Worm (Caenorhabditis elegans) whole organism, midembryonic: ENCODE data around the gene acr-25.

Source experiments
- T22C8.4 ChIP-seq: fragments of 200-800 bp; sonication (Bioruptor generic); IDR thresholded peaks from 2 replicates; pipeline ENCODE4 v1.3.6; 2022; ENCODE audit warnings: missing genetic modification characterization, missing compliant biosample characterization
- cog-1 ChIP-seq: sonication (generic microtip); optimal IDR thresholded peaks from 2 replicates; lab custom pipeline; 2016; ENCODE audit warnings: missing genetic modification characterization, missing compliant biosample characterization
- flt-1 ChIP-seq: fragments of 200-800 bp; sonication (Bioruptor generic); IDR thresholded peaks from 2 replicates; pipeline ENCODE4 v1.3.6; 2022; ENCODE audit warnings: missing genetic modification characterization, missing compliant biosample characterization
- klf-2 ChIP-seq: fragments of 200-800 bp; sonication (Bioruptor generic); conservative IDR thresholded peaks from 2 replicates; pipeline ENCODE4 v1.3.6; 2022; ENCODE audit warnings: missing genetic modification reagents, missing genetic modification characterization, missing compliant biosample characterization
- med-1 ChIP-seq: sonication (generic microtip); optimal IDR thresholded peaks from 2 replicates; lab custom pipeline; 2017; ENCODE audit warnings: missing genetic modification characterization, mild to moderate bottlenecking, missing compliant biosample characterization, antibody characterized with exemption, missing genetic modification reagents; ENCODE audit not compliant: insufficient read depth
- ref-1 ChIP-seq: fragments of 200-800 bp; sonication (Bioruptor generic); conservative IDR thresholded peaks from 2 replicates; pipeline ENCODE4 v1.3.6; 2022; ENCODE audit warnings: missing genetic modification reagents, missing genetic modification characterization, missing compliant biosample characterization
- tab-1 ChIP-seq: fragments of 200-800 bp; sonication (Bioruptor generic); IDR thresholded peaks from 2 replicates; pipeline ENCODE4 v1.3.6; 2022; ENCODE audit warnings: missing genetic modification characterization, missing compliant biosample characterization
- ztf-23 ChIP-seq: fragments of 200-800 bp; sonication (Bioruptor generic); IDR thresholded peaks from 2 replicates; pipeline ENCODE4 v1.3.6; 2022; ENCODE audit warnings: missing genetic modification reagents, missing genetic modification characterization, missing compliant biosample characterization
- ztf-29 ChIP-seq: fragments of 200-800 bp; sonication (Bioruptor generic); IDR thresholded peaks from 2 replicates; pipeline ENCODE4 v1.3.6; 2022; ENCODE audit warnings: missing genetic modification reagents, missing genetic modification characterization, missing compliant biosample characterization

Gene acr-25

ce11 chrIV:6464005-6464404 is at the start of gene acr-25:
Gene acr-25, plus strand, starts transcription at chrIV:6464305.
- TF ChIP-seq flt-1 (GFP tag; lab: Robert Waterston, UW): no peak
- TF ChIP-seq klf-2 (GFP tag; lab: Robert Waterston, UW): no peak
- TF ChIP-seq cog-1 (tag; lab: Kevin White, UChicago): no peak
- TF ChIP-seq tab-1 (GFP tag; lab: Robert Waterston, UW): no peak
- TF ChIP-seq T22C8.4 (GFP tag; lab: Robert Waterston, UW): no peak
- TF ChIP-seq med-1 (GFP tag; lab: Kevin White, UChicago): no peak
- TF ChIP-seq ref-1 (GFP tag; lab: Robert Waterston, UW): no peak
- no peak for TF ChIP-seq ztf-23 (GFP tag; lab: Robert Waterston, UW)
- TF ChIP-seq ztf-29: no peak

ce11 chrIV:6415149-6415548 is 49.0 kb upstream of the acr-25 start, which contains the start of gene exos-2:
Gene exos-2, plus strand, starts transcription at chrIV:6415478.
- peak; percentile 6 for TF ChIP-seq cog-1 (tag; lab: Kevin White, UChicago)
- TF ChIP-seq klf-2 (GFP tag; lab: Robert Waterston, UW): no peak

- TF ChIP-seq ztf-29 (no peak), klf-2 (GFP tag; lab: Robert Waterston, UW) (no peak), ztf-23 (GFP tag; lab: Robert Waterston, UW) (no peak), tab-1 (GFP tag; lab: Robert Waterston, UW) (no peak)
Observed at ce11 chrIV:6416553-6416952, 47.6 kb upstream of the acr-25 start, which contains the start of gene Y73B6BL.22. Gene Y73B6BL.22, minus strand, starts transcription at chrIV:6416653.

- TF ChIP-seq tab-1 (GFP tag; lab: Robert Waterston, UW) (no peak), flt-1 (GFP tag; lab: Robert Waterston, UW) (no peak), ref-1 (GFP tag; lab: Robert Waterston, UW) (no peak), T22C8.4 (GFP tag; lab: Robert Waterston, UW) (no peak), ztf-23 (GFP tag; lab: Robert Waterston, UW) (no peak), cog-1 (tag; lab: Kevin White, UChicago) (no peak), klf-2 (GFP tag; lab: Robert Waterston, UW) (no peak), ztf-29 (no peak), med-1 (GFP tag; lab: Kevin White, UChicago) (no peak)
Observed at ce11 chrIV:6417612-6418011, 46.5 kb upstream of the acr-25 start.

ce11 chrIV:6419031-6419582 is 45.0 kb upstream of the acr-25 start, which contains the start of the genes Y73B6BL.23 and htp-2:
Gene Y73B6BL.23, minus strand, starts transcription at chrIV:6419081.
Gene htp-2, plus strand, starts transcription at chrIV:6419522.
- TF ChIP-seq ref-1 (GFP tag; lab: Robert Waterston, UW): no peak

- TF ChIP-seq klf-2 (GFP tag; lab: Robert Waterston, UW): no peak
- TF ChIP-seq cog-1 (tag; lab: Kevin White, UChicago): no peak
- no peak for TF ChIP-seq ztf-29
- TF ChIP-seq tab-1 (GFP tag; lab: Robert Waterston, UW): no peak
- no peak for TF ChIP-seq T22C8.4 (GFP tag; lab: Robert Waterston, UW)
Observed at ce11 chrIV:6421183-6421635, 42.9 kb upstream of the acr-25 start, which contains the start of gene puf-11. Gene puf-11, plus strand, starts transcription at chrIV:6421585.

- no peak for TF ChIP-seq flt-1 (GFP tag; lab: Robert Waterston, UW)
- no peak for TF ChIP-seq cog-1 (tag; lab: Kevin White, UChicago)
- TF ChIP-seq ref-1 (GFP tag; lab: Robert Waterston, UW): no peak
- TF ChIP-seq tab-1 (GFP tag; lab: Robert Waterston, UW): no peak
- no peak for TF ChIP-seq klf-2 (GFP tag; lab: Robert Waterston, UW)
- TF ChIP-seq ztf-23 (GFP tag; lab: Robert Waterston, UW): no peak
- TF ChIP-seq med-1 (GFP tag; lab: Kevin White, UChicago): no peak
- no peak for TF ChIP-seq ztf-29
- no peak for TF ChIP-seq T22C8.4 (GFP tag; lab: Robert Waterston, UW)
Observed at ce11 chrIV:6426089-6426715, 37.9 kb upstream of the acr-25 start, which contains the start of gene acp-6. Gene acp-6, minus strand, starts transcription at chrIV:6426139.

- TF ChIP-seq flt-1 (GFP tag; lab: Robert Waterston, UW) (no peak), tab-1 (GFP tag; lab: Robert Waterston, UW) (no peak), ztf-29 (no peak), klf-2 (GFP tag; lab: Robert Waterston, UW) (no peak), cog-1 (tag; lab: Kevin White, UChicago) (no peak), ztf-23 (GFP tag; lab: Robert Waterston, UW) (no peak), med-1 (GFP tag; lab: Kevin White, UChicago) (no peak), ref-1 (GFP tag; lab: Robert Waterston, UW) (no peak), T22C8.4 (GFP tag; lab: Robert Waterston, UW) (no peak)
Observed at ce11 chrIV:6427223-6427622, 36.9 kb upstream of the acr-25 start.

ce11 chrIV:6431582-6431981 is 32.5 kb upstream of the acr-25 start, which contains the start of gene acp-7:
Gene acp-7, minus strand, starts transcription at chrIV:6431682.
- TF ChIP-seq ztf-29: no peak
- TF ChIP-seq med-1 (GFP tag; lab: Kevin White, UChicago): no peak
- TF ChIP-seq flt-1 (GFP tag; lab: Robert Waterston, UW): no peak
- no peak for TF ChIP-seq klf-2 (GFP tag; lab: Robert Waterston, UW)
- TF ChIP-seq T22C8.4 (GFP tag; lab: Robert Waterston, UW): no peak
- no peak for TF ChIP-seq cog-1 (tag; lab: Kevin White, UChicago)
- no peak for TF ChIP-seq ztf-23 (GFP tag; lab: Robert Waterston, UW)
- no peak for TF ChIP-seq tab-1 (GFP tag; lab: Robert Waterston, UW)
- TF ChIP-seq ref-1 (GFP tag; lab: Robert Waterston, UW): no peak
